Worm (Caenorhabditis elegans) whole organism, L1 larva: ENCODE data around the gene sre-52.

Source experiments
- alr-1 ChIP-seq: fragments of 200-800 bp; sonication (Bioruptor generic); optimal IDR thresholded peaks from 2 replicates; lab custom pipeline; 2018; ENCODE audit warnings: borderline replicate concordance, mild to moderate bottlenecking, missing genetic modification characterization, missing compliant biosample characterization
- aly-2 ChIP-seq: fragments of 150-350 bp; optimal IDR thresholded peaks from 2 replicates; lab custom pipeline; 2014; ENCODE audit warnings: missing biosample characterization, missing genetic modification characterization
- ceh-82 ChIP-seq, 3 experiments: fragments of 150-350 bp in 1 of 3; sonication (generic microtip) in 2 of 3; optimal IDR thresholded peaks; 2 replicates each; lab custom pipeline; 2014 to 2017; ENCODE audit warnings: missing biosample characterization in 3 of 3, missing genetic modification characterization in 3 of 3
- dpl-1 ChIP-seq, 3 experiments: fragments of 150-350 bp in 2 of 3; sonication (generic microtip) in 1 of 3; optimal IDR thresholded peaks; 2 replicates each; lab custom pipeline; 2014 to 2017; ENCODE audit warnings: missing biosample characterization in 3 of 3, missing genetic modification characterization in 3 of 3, missing genetic modification reagents in 3 of 3
- egl-27 ChIP-seq, 2 experiments: fragments of 150-350 bp in 1 of 2; sonication (generic microtip); optimal IDR thresholded peaks; 3 replicates each; lab custom pipeline; 2017 to 2018; ENCODE audit warnings: missing biosample characterization in 2 of 2, missing genetic modification characterization in 2 of 2, missing genetic modification reagents in 2 of 2
- fkh-8 ChIP-seq: sonication (generic microtip); optimal IDR thresholded peaks from 2 replicates; lab custom pipeline; 2016; ENCODE audit warnings: mild to moderate bottlenecking, missing genetic modification characterization, missing compliant biosample characterization
- lin-39 ChIP-seq: fragments of 150-350 bp; optimal IDR thresholded peaks from 2 replicates; lab custom pipeline; 2014; ENCODE audit warnings: missing biosample characterization, missing genetic modification reagents, missing genetic modification characterization
- lir-3 ChIP-seq: sonication (generic microtip); optimal IDR thresholded peaks from 2 replicates; lab custom pipeline; 2016; ENCODE audit warnings: mild to moderate bottlenecking, missing genetic modification characterization, moderate library complexity, missing compliant biosample characterization; ENCODE audit not compliant: poor library complexity
- rnt-1 ChIP-seq: sonication (generic microtip); optimal IDR thresholded peaks from 2 replicates; lab custom pipeline; 2016; ENCODE audit warnings: mild to moderate bottlenecking, missing genetic modification characterization, moderate library complexity, missing compliant biosample characterization
- skn-1 ChIP-seq: fragments of 150-350 bp; optimal IDR thresholded peaks from 2 replicates; lab custom pipeline; 2014; ENCODE audit warnings: missing biosample characterization, missing genetic modification characterization

DNA sequence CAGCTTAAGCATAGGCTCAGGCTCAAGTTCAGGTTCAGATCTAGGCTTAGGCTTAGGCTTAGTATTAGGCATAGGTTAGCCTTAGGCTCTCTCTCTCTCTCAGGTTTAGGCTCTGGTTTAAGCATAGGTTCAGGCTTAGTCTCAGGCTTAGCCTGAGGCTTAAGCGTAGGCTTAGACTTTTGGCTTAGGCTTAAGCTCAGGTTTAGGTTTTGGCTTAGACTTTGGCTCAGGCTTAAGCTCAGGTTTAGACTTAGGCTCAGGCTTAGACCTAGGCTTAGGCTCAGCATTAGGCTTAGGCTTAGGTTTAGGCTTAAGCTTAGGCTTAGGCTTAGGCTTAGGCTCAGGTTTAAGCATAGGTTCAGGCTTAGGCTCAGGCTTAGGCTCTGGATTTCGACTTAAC, 8.2 kb downstream of the sre-52 start:
- TF ChIP-seq aly-2 (tag; lab: Kevin White, UChicago) (no peak), egl-27 (tag; optimal IDR thresholded peaks at IDR 0.05; lab: Kevin White, UChicago) (no peak), lir-3 (tag; lab: Kevin White, UChicago) (no peak), dpl-1 (GFP tag; optimal IDR thresholded peaks at IDR 0.05; lab: Kevin White, UChicago) (no peak), fkh-8 (tag; lab: Kevin White, UChicago) (no peak), lin-39 (tag; lab: Kevin White, UChicago) (no peak), rnt-1 (tag; lab: Kevin White, UChicago) (no peak), alr-1 (no peak), ceh-82 (tag; optimal IDR thresholded peaks at IDR 0.05; lab: Kevin White, UChicago) (no peak), skn-1 (tag; lab: Kevin White, UChicago) (no peak)
